Fruit fly (Drosophila melanogaster) whole organism, wandering third instar larva: Measurements from ENCODE around the gene CG8993.

Experiments
- CrebA ChIP-seq: fragments of 200-800 bp; sonication (Bioruptor generic); optimal IDR thresholded peaks from 2 replicates; lab custom pipeline; 2016; ENCODE audit warnings: missing biosample characterization, mild to moderate bottlenecking, missing genetic modification characterization, borderline replicate concordance
- Dfd ChIP-seq: fragments of >200 bp; optimal IDR thresholded peaks from 2 replicates; lab custom pipeline; 2017; ENCODE audit warnings: missing biosample characterization, missing genetic modification characterization
- Dif ChIP-seq: fragments of 200-275, 200-300 bp; sonication (Bioruptor generic); optimal IDR thresholded peaks from 2 replicates; lab custom pipeline; 2018; ENCODE audit warnings: missing biosample characterization, missing genetic modification characterization; ENCODE audit not compliant: partially characterized antibody
- Hr78 ChIP-seq: fragments of >200 bp; optimal IDR thresholded peaks from 2 replicates; lab custom pipeline; 2017; ENCODE audit warnings: missing biosample characterization, missing genetic modification characterization
- Hr83 ChIP-seq: fragments of 200-300 bp; sonication (Bioruptor generic); optimal IDR thresholded peaks from 2 replicates; lab custom pipeline; 2016; ENCODE audit warnings: missing biosample characterization, mild to moderate bottlenecking, missing genetic modification characterization, moderate library complexity; ENCODE audit not compliant: poor library complexity, severe bottlenecking
- Rel ChIP-seq, 2 experiments: fragments of 200-800 bp; sonication (Bioruptor generic) in 1 of 2; optimal IDR thresholded peaks; 2 replicates in 1 of 2; 3 replicates in 1 of 2; lab custom pipeline; 2016 to 2019; ENCODE audit warnings: mild to moderate bottlenecking in 2 of 2, missing biosample characterization in 2 of 2, missing genetic modification characterization in 2 of 2, moderate library complexity in 1 of 2
- pan ChIP-seq: fragments of >200 bp; optimal IDR thresholded peaks from 2 replicates; lab custom pipeline; 2017
- psq ChIP-seq: fragments of 200-800 bp; sonication (Bioruptor generic); optimal IDR thresholded peaks from 3 replicates; lab custom pipeline; 2017; ENCODE audit warnings: missing biosample characterization, mild to moderate bottlenecking, missing genetic modification characterization, moderate library complexity

DNA sequence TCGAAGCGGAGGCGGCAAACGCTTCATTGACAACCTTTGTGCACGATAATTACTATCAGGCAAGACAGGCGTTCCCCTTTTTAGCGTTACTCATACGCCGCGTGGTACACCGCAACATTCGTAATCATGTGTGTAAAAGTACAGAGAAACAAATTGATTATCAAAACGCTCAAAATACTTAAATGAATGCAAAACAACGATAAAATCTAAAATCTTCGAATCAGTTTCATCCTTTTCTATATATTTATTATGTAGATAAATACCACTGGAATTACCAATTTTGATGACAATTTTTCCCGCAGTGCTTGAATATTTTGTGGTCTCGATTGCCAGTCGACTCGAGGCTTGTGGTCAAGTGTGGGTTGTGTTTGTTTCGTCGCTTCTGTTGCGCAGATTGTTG, 38.9 kb downstream of the CG8993 start:
- TF ChIP-seq pan (lab: Kevin White, UChicago): no peak
- no peak for TF ChIP-seq psq
- TF ChIP-seq Hr83 (GFP tag; lab: Kevin White, UChicago): no peak
- TF ChIP-seq Dif (GFP tag; lab: Kevin White, UChicago): no peak
- no peak for TF ChIP-seq CrebA (GFP tag; lab: Kevin White, UChicago)
- TF ChIP-seq Rel (GFP tag; optimal IDR thresholded peaks at IDR 0.05; lab: Kevin White, UChicago): no peak
- TF ChIP-seq Rel (tag; optimal IDR thresholded peaks at IDR 0.05; lab: Kevin White, UChicago): no peak
- TF ChIP-seq Dfd (GFP tag; lab: Kevin White, UChicago): no peak
- TF ChIP-seq Hr78 (GFP tag; lab: Kevin White, UChicago): no peak
